Fruit fly (Drosophila melanogaster) whole organism, embryonic: ENCODE data around the gene Vti1b.

Experiments
- CG10565 ChIP-seq: fragments of 200-800 bp; sonication (Bioruptor generic); optimal IDR thresholded peaks from 3 replicates; lab custom pipeline; 2016; ENCODE audit warnings: missing biosample characterization, mild to moderate bottlenecking, missing genetic modification characterization
- CG10979 ChIP-seq: fragments of 200-800 bp; sonication (Bioruptor generic); optimal IDR thresholded peaks from 2 replicates; lab custom pipeline; 2018; ENCODE audit warnings: missing biosample characterization, mild to moderate bottlenecking, missing genetic modification characterization, moderate library complexity
- CG12071 ChIP-seq: fragments of 200-800 bp; sonication (Bioruptor generic); optimal IDR thresholded peaks from 3 replicates; lab custom pipeline; 2018; ENCODE audit warnings: missing biosample characterization, mild to moderate bottlenecking, missing genetic modification characterization
- CG12236 ChIP-seq: fragments of 200-800 bp; sonication (Bioruptor generic); optimal IDR thresholded peaks from 2 replicates; lab custom pipeline; 2016; ENCODE audit warnings: missing biosample characterization, missing genetic modification characterization
- CG12299 ChIP-seq: fragments of 200-800 bp; sonication (Bioruptor generic); optimal IDR thresholded peaks from 2 replicates; lab custom pipeline; 2018; ENCODE audit warnings: missing biosample characterization, mild to moderate bottlenecking, missing genetic modification characterization
- CG1233 ChIP-seq: fragments of 200-800 bp; sonication (Bioruptor generic); optimal IDR thresholded peaks from 4 replicates; lab custom pipeline; 2018; ENCODE audit warnings: missing biosample characterization, mild to moderate bottlenecking, missing genetic modification characterization
- CG14667 ChIP-seq: fragments of 200-800 bp; sonication (Bioruptor generic); IDR thresholded peaks from 2 replicates; pipeline ENCODE4 v1.3.6; 2022; ENCODE audit warnings: missing biosample characterization, missing genetic modification characterization
- CG31365 ChIP-seq: fragments of 200-800 bp; sonication (Bioruptor generic); optimal IDR thresholded peaks from 2 replicates; lab custom pipeline; 2018; ENCODE audit warnings: missing biosample characterization, mild to moderate bottlenecking, missing genetic modification characterization
- CG4730 ChIP-seq: fragments of 200-800 bp; sonication (Bioruptor generic); IDR thresholded peaks from 2 replicates; pipeline ENCODE4 v1.3.6; 2022; ENCODE audit warnings: missing biosample characterization, missing genetic modification characterization
- CG5180 ChIP-seq: fragments of 200-800 bp; sonication (Bioruptor generic); optimal IDR thresholded peaks from 3 replicates; lab custom pipeline; 2017; ENCODE audit warnings: missing biosample characterization, missing genetic modification characterization, mild to moderate bottlenecking, moderate library complexity, missing genetic modification reagents
- CG6254 ChIP-seq: fragments of 200-800 bp; sonication (Bioruptor generic); optimal IDR thresholded peaks from 3 replicates; lab custom pipeline; 2017; ENCODE audit warnings: mild to moderate bottlenecking, missing biosample characterization, missing genetic modification reagents, missing genetic modification characterization
- CG8944 ChIP-seq: fragments of 200-800 bp; sonication (Bioruptor generic); optimal IDR thresholded peaks from 3 replicates; lab custom pipeline; 2016; ENCODE audit warnings: missing biosample characterization, missing genetic modification characterization
- Camta ChIP-seq: fragments of 200-800 bp; sonication (Bioruptor generic); optimal IDR thresholded peaks from 2 replicates; lab custom pipeline; 2016; ENCODE audit warnings: missing biosample characterization, missing genetic modification characterization
- CrebB ChIP-seq: fragments of 200-800 bp; sonication (Bioruptor generic); optimal IDR thresholded peaks from 3 replicates; lab custom pipeline; 2018; ENCODE audit warnings: missing biosample characterization, mild to moderate bottlenecking, missing genetic modification characterization
- D ChIP-seq, 2 experiments: fragments of 200-800 bp in 1 of 2; fragments of >200 bp in 1 of 2; sonication (Bioruptor generic) in 1 of 2; optimal IDR thresholded peaks; 2 replicates in 1 of 2; 3 replicates in 1 of 2; lab custom pipeline; 2017; ENCODE audit warnings: mild to moderate bottlenecking in 1 of 2, missing biosample characterization in 1 of 2, missing genetic modification characterization in 1 of 2, missing genetic modification reagents in 1 of 2
- Dip2 ChIP-seq: fragments of 200-800 bp; sonication (Bioruptor generic); IDR thresholded peaks from 2 replicates; pipeline ENCODE4 v1.3.6; 2022; ENCODE audit warnings: missing biosample characterization, missing genetic modification characterization
- Dip3 ChIP-seq: fragments of 200-800 bp; sonication (Bioruptor generic); optimal IDR thresholded peaks from 3 replicates; lab custom pipeline; 2016; ENCODE audit warnings: missing biosample characterization, missing genetic modification characterization
- Doc3 ChIP-seq: fragments of 200-800 bp; sonication (Bioruptor generic); IDR thresholded peaks from 3 replicates; pipeline ENCODE4 v1.3.6; 2022; ENCODE audit warnings: missing biosample characterization, missing genetic modification characterization; ENCODE audit not compliant: partially characterized antibody
- E2f1 ChIP-seq: fragments of 200-800 bp; sonication (Bioruptor generic); IDR thresholded peaks from 2 replicates; pipeline ENCODE4 v1.3.6; 2022; ENCODE audit warnings: missing biosample characterization, missing genetic modification characterization
- HLHmδ ChIP-seq: fragments of 200-800 bp; sonication (Bioruptor generic); optimal IDR thresholded peaks from 2 replicates; lab custom pipeline; 2018; ENCODE audit warnings: missing biosample characterization, mild to moderate bottlenecking, missing genetic modification characterization, moderate library complexity
- HmgZ ChIP-seq: fragments of 200-800 bp; sonication (Bioruptor generic); optimal IDR thresholded peaks from 2 replicates; lab custom pipeline; 2018; ENCODE audit warnings: missing biosample characterization, mild to moderate bottlenecking, missing genetic modification characterization
- MBD-R2 ChIP-seq: fragments of 200-800 bp; sonication (Bioruptor generic); IDR thresholded peaks from 2 replicates; pipeline ENCODE4 v1.3.6; 2022; ENCODE audit warnings: missing biosample characterization, missing genetic modification characterization
- NfI ChIP-seq: fragments of 200-800 bp; sonication (Bioruptor generic); optimal IDR thresholded peaks from 3 replicates; lab custom pipeline; 2018; ENCODE audit warnings: missing biosample characterization, mild to moderate bottlenecking, missing genetic modification characterization, moderate library complexity
- Poxn ChIP-seq: fragments of 200-800 bp; sonication (Bioruptor generic); IDR thresholded peaks from 2 replicates; pipeline ENCODE4 v1.3.6; 2022; ENCODE audit warnings: missing biosample characterization, missing genetic modification characterization
- Sox100B ChIP-seq: fragments of 200-800 bp; sonication (Bioruptor generic); optimal IDR thresholded peaks from 3 replicates; lab custom pipeline; 2018; ENCODE audit warnings: missing biosample characterization, mild to moderate bottlenecking, missing genetic modification characterization
- Stat92E ChIP-seq, 3 experiments: fragments of >200 bp in 2 of 3; fragments of 200-800 bp in 1 of 3; sonication (Bioruptor generic) in 1 of 3; optimal IDR thresholded peaks; 2 replicates each; lab custom pipeline; 2017 to 2019; ENCODE audit warnings: missing biosample characterization in 3 of 3, missing genetic modification characterization in 3 of 3, mild to moderate bottlenecking in 1 of 3, moderate library complexity in 1 of 3
- Taf1 ChIP-seq: fragments of 200-800 bp; sonication (Bioruptor generic); IDR thresholded peaks from 2 replicates; pipeline ENCODE4 v1.3.6; 2022; ENCODE audit warnings: missing biosample characterization, missing genetic modification characterization
- bowl ChIP-seq: fragments of 200-800 bp; sonication (Bioruptor generic); IDR thresholded peaks from 2 replicates; pipeline ENCODE4 v1.3.6; 2022; ENCODE audit warnings: missing biosample characterization, missing genetic modification characterization
- chn ChIP-seq: fragments of 200-800 bp; sonication (Bioruptor generic); optimal IDR thresholded peaks from 2 replicates; lab custom pipeline; 2016; ENCODE audit warnings: missing biosample characterization, missing genetic modification characterization
- ci ChIP-seq: fragments of 200-800 bp; sonication (Bioruptor generic); IDR thresholded peaks from 3 replicates; pipeline ENCODE4 v1.3.6; 2022; ENCODE audit warnings: missing biosample characterization, missing genetic modification characterization
- corto ChIP-seq: fragments of 200-800 bp; sonication (Bioruptor generic); optimal IDR thresholded peaks from 2 replicates; lab custom pipeline; 2016; ENCODE audit warnings: missing biosample characterization, mild to moderate bottlenecking, missing genetic modification characterization, moderate library complexity
- crc ChIP-seq: fragments of 200-800 bp; sonication (Bioruptor generic); optimal IDR thresholded peaks from 2 replicates; lab custom pipeline; 2016; ENCODE audit warnings: missing biosample characterization, missing genetic modification characterization
- dan ChIP-seq: fragments of 200-800 bp; sonication (Bioruptor generic); IDR thresholded peaks from 2 replicates; pipeline ENCODE4 v1.3.6; 2022; ENCODE audit warnings: missing biosample characterization, missing genetic modification characterization
- dati ChIP-seq: fragments of 200-800 bp; sonication (Bioruptor generic); IDR thresholded peaks from 2 replicates; pipeline ENCODE4 v1.3.6; 2022; ENCODE audit warnings: missing biosample characterization, missing genetic modification characterization
- dmrt99B ChIP-seq: fragments of 200-800 bp; sonication (Bioruptor generic); optimal IDR thresholded peaks from 2 replicates; lab custom pipeline; 2018; ENCODE audit warnings: missing biosample characterization, mild to moderate bottlenecking, missing genetic modification characterization, moderate library complexity
- gcm ChIP-seq: fragments of 200-800 bp; sonication (Bioruptor generic); optimal IDR thresholded peaks from 2 replicates; lab custom pipeline; 2019; ENCODE audit warnings: missing biosample characterization, mild to moderate bottlenecking, missing genetic modification characterization, moderate library complexity
- gfzf ChIP-seq: fragments of 200-800 bp; sonication (Bioruptor generic); optimal IDR thresholded peaks from 2 replicates; lab custom pipeline; 2016; ENCODE audit warnings: missing biosample characterization, mild to moderate bottlenecking, missing genetic modification characterization, moderate library complexity
- grau ChIP-seq: fragments of 200-800 bp; optimal IDR thresholded peaks from 3 replicates; lab custom pipeline; 2019; ENCODE audit warnings: missing biosample characterization, mild to moderate bottlenecking, missing genetic modification characterization, moderate library complexity
- lilli ChIP-seq: fragments of 200-800 bp; sonication (Bioruptor generic); optimal IDR thresholded peaks from 3 replicates; lab custom pipeline; 2016; ENCODE audit warnings: missing biosample characterization, missing genetic modification characterization
- pfk ChIP-seq: fragments of 200-800 bp; sonication (Bioruptor generic); optimal IDR thresholded peaks from 2 replicates; lab custom pipeline; 2018; ENCODE audit warnings: missing biosample characterization, mild to moderate bottlenecking, missing genetic modification characterization, moderate library complexity
- pho ChIP-seq: fragments of 200-800 bp; sonication (Bioruptor generic); optimal IDR thresholded peaks from 2 replicates; lab custom pipeline; 2016; ENCODE audit warnings: missing biosample characterization, missing genetic modification characterization
- pros ChIP-seq: fragments of 200-800 bp; sonication (Bioruptor generic); optimal IDR thresholded peaks from 3 replicates; lab custom pipeline; 2019; ENCODE audit warnings: missing biosample characterization, mild to moderate bottlenecking, missing genetic modification characterization, moderate library complexity
- seq ChIP-seq: fragments of 200-800 bp; sonication (Bioruptor generic); IDR thresholded peaks from 2 replicates; pipeline ENCODE4 v1.3.6; 2022; ENCODE audit warnings: missing biosample characterization, missing genetic modification characterization
- slbo ChIP-seq: fragments of 200-800 bp; sonication (Bioruptor generic); IDR thresholded peaks from 2 replicates; pipeline ENCODE4 v1.3.6; 2022; ENCODE audit warnings: missing biosample characterization, missing genetic modification characterization
- sna ChIP-seq: fragments of 200-800 bp; sonication (Bioruptor generic); IDR thresholded peaks from 2 replicates; pipeline ENCODE4 v1.3.6; 2022; ENCODE audit warnings: missing biosample characterization, missing genetic modification characterization; ENCODE audit not compliant: partially characterized antibody
- sr ChIP-seq: fragments of 200-800 bp; sonication (Bioruptor generic); IDR thresholded peaks from 3 replicates; pipeline ENCODE4 v1.3.6; 2022; ENCODE audit warnings: missing biosample characterization, missing genetic modification characterization
- sug ChIP-seq: fragments of 200-800 bp; optimal IDR thresholded peaks from 2 replicates; lab custom pipeline; 2019; ENCODE audit warnings: missing biosample characterization, mild to moderate bottlenecking, missing genetic modification characterization, moderate library complexity
- vvl ChIP-seq: fragments of 200-800 bp; sonication (Bioruptor generic); IDR thresholded peaks from 2 replicates; pipeline ENCODE4 v1.3.6; 2022; ENCODE audit warnings: missing biosample characterization, missing genetic modification characterization
- yki ChIP-seq: fragments of >200 bp; optimal IDR thresholded peaks from 3 replicates; lab custom pipeline; 2018
- zf30C ChIP-seq: fragments of 200-800 bp; sonication (Bioruptor generic); optimal IDR thresholded peaks from 3 replicates; lab custom pipeline; 2018; ENCODE audit warnings: missing biosample characterization, mild to moderate bottlenecking, missing genetic modification characterization

Gene Vti1b

dm6 chr3R:18404713-18405112 lies 7.9 kb downstream of the Vti1b start, which contains the start of gene CG7685 (continued):
- 0 out of 2 replicates have a peak, but pooled peaks have one; percentile 25 for TF ChIP-seq sna
- TF ChIP-seq dan (GFP tag; lab: Robert Waterston, UW) = no peak
- TF ChIP-seq HLHmδ (GFP tag; lab: Kevin White, UChicago) = no peak
- no peak; the same call in 1 of the 2 replicates for TF ChIP-seq CG4730
- peak; percentile 48 for TF ChIP-seq Camta (GFP tag; lab: Kevin White, UChicago)
- TF ChIP-seq ci (GFP tag; lab: Robert Waterston, UW) = peak; percentile 65
- no peak for TF ChIP-seq pfk
- peak; percentile 84 for TF ChIP-seq vvl (GFP tag; lab: Robert Waterston, UW)
- TF ChIP-seq crc (GFP tag; lab: Kevin White, UChicago) = peak; percentile 60
- peak; percentile 65 for TF ChIP-seq sug (tag; lab: Kevin White, UChicago)
- TF ChIP-seq CG8944 (GFP tag; lab: Kevin White, UChicago) = peak; percentile 28
- TF ChIP-seq gfzf = peak; percentile 22
- peak; percentile 68 for TF ChIP-seq pho
- TF ChIP-seq CG5180 = peak; percentile 28
- TF ChIP-seq CG10565 (GFP tag; lab: Kevin White, UChicago) = no peak
- no peak for TF ChIP-seq D (optimal IDR thresholded peaks at IDR 0.05; lab: Kevin White, UChicago)
- TF ChIP-seq D (GFP tag; optimal IDR thresholded peaks at IDR 0.05; lab: Kevin White, UChicago) = peak; percentile 30
- TF ChIP-seq CG12071 (GFP tag; lab: Kevin White, UChicago) = peak; percentile 45
- TF ChIP-seq Poxn (GFP tag; lab: Robert Waterston, UW) = no peak
- TF ChIP-seq Taf1 (GFP tag; lab: Robert Waterston, UW) = 0 out of 2 replicates have a peak, but pooled peaks have one; percentile 8
- TF ChIP-seq Doc3 = no peak; the same call in 2 of the 3 replicates
- TF ChIP-seq dmrt99B (tag; lab: Kevin White, UChicago) = peak; percentile 53
- no peak for TF ChIP-seq pros (GFP tag; lab: Kevin White, UChicago)
- TF ChIP-seq CG12236 (GFP tag; lab: Kevin White, UChicago) = no peak
- TF ChIP-seq bowl = no peak
- TF ChIP-seq E2f1 = 0 out of 2 replicates have a peak, but pooled peaks have one; percentile 14
- no peak for TF ChIP-seq CG14667
- peak; percentile 64 for TF ChIP-seq chn (GFP tag; lab: Kevin White, UChicago)
- peak; percentile 52 for TF ChIP-seq CG10979 (tag; lab: Kevin White, UChicago)
- peak; percentile 36 for TF ChIP-seq Sox100B (GFP tag; lab: Kevin White, UChicago)
- no peak for TF ChIP-seq dati
- TF ChIP-seq Dip2 (GFP tag; lab: Robert Waterston, UW) = no peak
- peak; percentile 63 for TF ChIP-seq zf30C (GFP tag; lab: Kevin White, UChicago)
- TF ChIP-seq CG31365 (tag; lab: Kevin White, UChicago) = peak; percentile 14
- no peak for TF ChIP-seq sr
- peak; percentile 53 for TF ChIP-seq CG1233
- peak; percentile 72 for TF ChIP-seq grau (tag; lab: Kevin White, UChicago)
- no peak for TF ChIP-seq Stat92E (GFP tag; optimal IDR thresholded peaks at IDR 0.05; lab: Kevin White, UChicago)
- peak; percentile 81 for TF ChIP-seq HmgZ (tag; lab: Kevin White, UChicago)
- no peak for TF ChIP-seq seq (GFP tag; lab: Robert Waterston, UW)
- no peak for TF ChIP-seq CG6254 (GFP tag; lab: Kevin White, UChicago)
- TF ChIP-seq Dip3 (GFP tag; lab: Kevin White, UChicago) = peak; percentile 49
- TF ChIP-seq lilli (GFP tag; lab: Kevin White, UChicago) = peak; percentile 82
- TF ChIP-seq NfI (GFP tag; lab: Kevin White, UChicago) = peak; percentile 68
- TF ChIP-seq MBD-R2 (GFP tag; lab: Robert Waterston, UW) = peak; percentile 92
- no peak for TF ChIP-seq corto (GFP tag; lab: Kevin White, UChicago)
- TF ChIP-seq yki (lab: Kevin White, UChicago) = no peak
- peak; percentile 57 for TF ChIP-seq CG12299
- peak; percentile 78 for TF ChIP-seq slbo (GFP tag; lab: Robert Waterston, UW)
- TF ChIP-seq gcm (GFP tag; lab: Kevin White, UChicago) = peak; percentile 44
- peak; percentile 34 for TF ChIP-seq CrebB (tag; lab: Kevin White, UChicago)
